Worm (Caenorhabditis elegans): ENCODE data around the gene Y54G2A.12.

ce11 chrIV:2785057-2785456 lies 2.4 kb upstream of the Y54G2A.12 start:
- no peak for TF ChIP-seq unc-39 (tag; optimal IDR thresholded peaks at IDR 0.05)
- no peak for TF ChIP-seq unc-120 (tag; optimal IDR thresholded peaks at IDR 0.05; ENCODE audit: poor library complexity, severe bottlenecking)
- peak; percentile 71 for TF ChIP-seq pha-4 (tag; optimal IDR thresholded peaks at IDR 0.05)
- peak; percentile 90 for TF ChIP-seq ces-1 (GFP tag; optimal IDR thresholded peaks at IDR 0.05)
